Fruit fly (Drosophila melanogaster): Measurements from ENCODE around the gene smp-30.
A peak's percentile ranks its signal among the peaks of the same experiment; 100 is the strongest.

Gene smp-30

dm6 chr3R:14739088-14739487 lies 12.0 kb downstream of the smp-30 start (continued):
- TF ChIP-seq Nf-YC (tag; optimal IDR thresholded peaks at IDR 0.05) (peak; percentile 89), pzg (GFP tag; optimal IDR thresholded peaks at IDR 0.05) (peak; percentile 57), kni (GFP tag; optimal IDR thresholded peaks at IDR 0.05) (peak; percentile 32), CG3281 (GFP tag; optimal IDR thresholded peaks at IDR 0.05) (peak; percentile 8), wek (GFP tag; optimal IDR thresholded peaks at IDR 0.05) (peak; percentile 16), HLH54F (GFP tag; optimal IDR thresholded peaks at IDR 0.05) (no peak), Eip74EF (GFP tag; optimal IDR thresholded peaks at IDR 0.05) (no peak), CG11695 (GFP tag; IDR thresholded peaks at IDR 0.05) (0 out of 3 replicates have a peak, but pooled peaks have one; percentile 26), Nf-YA (GFP tag; IDR thresholded peaks at IDR 0.05) (no peak), bcd (GFP tag; optimal IDR thresholded peaks at IDR 0.05) (no peak), trh (GFP tag; optimal IDR thresholded peaks at IDR 0.05) (no peak), CG18262 (tag; optimal IDR thresholded peaks at IDR 0.05) (no peak), exex (tag; optimal IDR thresholded peaks at IDR 0.05) (peak; percentile 70), CG15601 (tag; optimal IDR thresholded peaks at IDR 0.05) (peak; percentile 1), CG9437 (GFP tag; optimal IDR thresholded peaks at IDR 0.05) (no peak), sd (tag; optimal IDR thresholded peaks at IDR 0.05) (peak; percentile 91), CG10366 (GFP tag; IDR thresholded peaks at IDR 0.05) (no peak), CG43689 (GFP tag; IDR thresholded peaks at IDR 0.05) (no peak), CG3838 (GFP tag; optimal IDR thresholded peaks at IDR 0.05) (no peak), YL-1 (GFP tag; optimal IDR thresholded peaks at IDR 0.05) (peak; percentile 75), Nf-YB (GFP tag; optimal IDR thresholded peaks at IDR 0.05) (peak; percentile 36), CG1602 (GFP tag; optimal IDR thresholded peaks at IDR 0.05) (no peak), Taf1 (GFP tag; IDR thresholded peaks at IDR 0.05) (no peak), CG12769 (tag; optimal IDR thresholded peaks at IDR 0.05) (peak; percentile 57), CG17802 (tag; optimal IDR thresholded peaks at IDR 0.05) (no peak), sim (GFP tag; IDR thresholded peaks at IDR 0.05) (0 out of 2 replicates have a peak, but pooled peaks have one; percentile 12), CG32767 (GFP tag; IDR thresholded peaks at IDR 0.05) (0 out of 2 replicates have a peak, but pooled peaks have one; percentile 20), inv (GFP tag; IDR thresholded peaks at IDR 0.05; ENCODE audit: partially characterized antibody) (no peak), bowl (GFP tag; IDR thresholded peaks at IDR 0.05) (no peak), CG7987 (GFP tag; optimal IDR thresholded peaks at IDR 0.05) (peak; percentile 62), Optix (GFP tag; IDR thresholded peaks at IDR 0.05) (0 out of 3 replicates have a peak, but pooled peaks have one; percentile 25), Awh (GFP tag; IDR thresholded peaks at IDR 0.05) (peak; percentile 89), CG14441 (GFP tag; IDR thresholded peaks at IDR 0.05) (0 out of 2 replicates have a peak, but pooled peaks have one; percentile 19), Adf1 (GFP tag; IDR thresholded peaks at IDR 0.05) (peak; percentile 94), NFAT (GFP tag; IDR thresholded peaks at IDR 0.05) (peak; percentile 68), corto (GFP tag; optimal IDR thresholded peaks at IDR 0.05) (no peak), insv (GFP tag; optimal IDR thresholded peaks at IDR 0.05) (no peak), CG10462 (GFP tag; optimal IDR thresholded peaks at IDR 0.05) (no peak), CG10321 (GFP tag; IDR thresholded peaks at IDR 0.05) (peak; percentile 98), vfl (GFP tag; optimal IDR thresholded peaks at IDR 0.05) (no peak), CG6689 (GFP tag; IDR thresholded peaks at IDR 0.05) (peak; percentile 29; the same call in 1 of the 2 replicates), Lhr (GFP tag; optimal IDR thresholded peaks at IDR 0.05) (no peak), cg (GFP tag; optimal IDR thresholded peaks at IDR 0.05) (peak; percentile 96), az2 (GFP tag; optimal IDR thresholded peaks at IDR 0.05) (no peak), da (GFP tag; optimal IDR thresholded peaks at IDR 0.05) (no peak), klu (GFP tag; IDR thresholded peaks at IDR 0.05) (no peak), ash1 (GFP tag; optimal IDR thresholded peaks at IDR 0.05) (peak; percentile 90), wor (GFP tag; IDR thresholded peaks at IDR 0.05) (no peak), CG18011 (GFP tag; optimal IDR thresholded peaks at IDR 0.05) (no peak), unc-4 (GFP tag; IDR thresholded peaks at IDR 0.05; ENCODE audit: partially characterized antibody) (peak; percentile 28; the same call in 1 of the 2 replicates), CG17829 (tag; optimal IDR thresholded peaks at IDR 0.05) (peak; percentile 1)

Measured in whole organism, embryonic.